Fruit fly (Drosophila melanogaster): Measurements from ENCODE around the gene odd.

- TF ChIP-seq Crg-1 (GFP tag; optimal IDR thresholded peaks at IDR 0.05) = no peak
- TF ChIP-seq cnc (optimal IDR thresholded peaks at IDR 0.05) = no peak
- TF ChIP-seq CG12768 (GFP tag; optimal IDR thresholded peaks at IDR 0.05) = no peak
Observed at dm6 chr2L:3594629-3595028, 11.9 kb downstream of the odd start.

Data from whole organism, adult.